Fruit fly (Drosophila melanogaster) whole organism, embryonic: ENCODE measurements around the gene sdk.

Experiments used
- CG12219 ChIP-seq: fragments of 200-800 bp; sonication (Bioruptor generic); optimal IDR thresholded peaks from 3 replicates; lab custom pipeline; 2018; ENCODE audit warnings: missing biosample characterization, mild to moderate bottlenecking, missing genetic modification characterization
- CG31365 ChIP-seq: fragments of 200-800 bp; sonication (Bioruptor generic); optimal IDR thresholded peaks from 2 replicates; lab custom pipeline; 2018; ENCODE audit warnings: missing biosample characterization, mild to moderate bottlenecking, missing genetic modification characterization
- CG42726 ChIP-seq: fragments of 200-800 bp; sonication (Bioruptor generic); IDR thresholded peaks from 2 replicates; pipeline ENCODE4 v1.3.6; 2022; ENCODE audit warnings: missing biosample characterization, missing genetic modification characterization; ENCODE audit not compliant: partially characterized antibody
- CG6689 ChIP-seq: fragments of 200-800 bp; sonication (Bioruptor generic); IDR thresholded peaks from 2 replicates; pipeline ENCODE4 v1.3.6; 2022; ENCODE audit warnings: missing biosample characterization, missing genetic modification characterization
- Sox100B ChIP-seq: fragments of 200-800 bp; sonication (Bioruptor generic); optimal IDR thresholded peaks from 3 replicates; lab custom pipeline; 2018; ENCODE audit warnings: missing biosample characterization, mild to moderate bottlenecking, missing genetic modification characterization
- cas ChIP-seq: fragments of 200-800 bp; sonication (Bioruptor generic); IDR thresholded peaks from 2 replicates; pipeline ENCODE4 v1.3.6; 2022; ENCODE audit warnings: missing biosample characterization, missing genetic modification characterization
- dimm ChIP-seq: fragments of 200-800 bp; sonication (Bioruptor generic); IDR thresholded peaks from 2 replicates; pipeline ENCODE4 v1.3.6; 2022; ENCODE audit warnings: missing biosample characterization, missing genetic modification characterization
- fd64A ChIP-seq: fragments of 200-800 bp; sonication (Bioruptor generic); optimal IDR thresholded peaks from 3 replicates; lab custom pipeline; 2018; ENCODE audit warnings: missing biosample characterization, mild to moderate bottlenecking, missing genetic modification characterization
- gsb ChIP-seq: fragments of 200-800 bp; sonication (Bioruptor generic); IDR thresholded peaks from 2 replicates; pipeline ENCODE4 v1.3.6; 2022; ENCODE audit warnings: missing biosample characterization, missing genetic modification characterization
- h ChIP-seq: fragments of >200 bp; optimal IDR thresholded peaks from 2 replicates; lab custom pipeline; 2017
- oc ChIP-seq: fragments of 200-800 bp; sonication (Bioruptor generic); optimal IDR thresholded peaks from 2 replicates; lab custom pipeline; 2018; ENCODE audit warnings: missing biosample characterization, mild to moderate bottlenecking, missing genetic modification characterization, moderate library complexity
- pzg ChIP-seq: fragments of 200-800 bp; sonication (Bioruptor generic); optimal IDR thresholded peaks from 3 replicates; lab custom pipeline; 2018; ENCODE audit warnings: missing biosample characterization, mild to moderate bottlenecking, missing genetic modification characterization, moderate library complexity
- rib ChIP-seq: fragments of 200-800 bp; sonication (Bioruptor generic); IDR thresholded peaks from 2 replicates; pipeline ENCODE4 v1.3.6; 2022; ENCODE audit warnings: missing biosample characterization, missing genetic modification characterization
- sens ChIP-seq: fragments of 200-800 bp; sonication (Bioruptor generic); peaks from one replicate; lab custom pipeline; 2016; ENCODE audit warnings: missing biosample characterization, missing genetic modification characterization

dm6 chrX:656380-656925 lies 30.2 kb upstream of the sdk start:
- TF ChIP-seq fd64A (GFP tag; lab: Kevin White, UChicago) (no peak), rib (GFP tag; lab: Robert Waterston, UW) (no peak), CG6689 (GFP tag; lab: Robert Waterston, UW) (no peak), CG31365 (tag; lab: Kevin White, UChicago) (no peak), Sox100B (no peak), dimm (no peak), CG42726 (GFP tag; lab: Robert Waterston, UW) (no peak), h (no peak), sens (no peak), CG12219 (GFP tag; lab: Kevin White, UChicago) (no peak), pzg (GFP tag; lab: Kevin White, UChicago) (no peak), oc (tag; lab: Kevin White, UChicago) (no peak), cas (no peak), gsb (GFP tag; lab: Robert Waterston, UW) (no peak)
